Fruit fly (Drosophila melanogaster): Measurements from ENCODE around the gene CG15535.

Gene CG15535

dm6 chr3R:30443549-30444133 lies 19.9 kb upstream of the CG15535 start, which contains the start of gene CG15537 (continued):
- no peak for TF ChIP-seq CG11560 (tag; IDR thresholded peaks at IDR 0.05)
- no peak for TF ChIP-seq Gug (GFP tag; IDR thresholded peaks at IDR 0.05)
- TF ChIP-seq zen2 (GFP tag; IDR thresholded peaks at IDR 0.05; ENCODE audit: partially characterized antibody): no peak
- TF ChIP-seq btn (GFP tag; optimal IDR thresholded peaks at IDR 0.05): no peak
- no peak for TF ChIP-seq CG8478 (optimal IDR thresholded peaks at IDR 0.05)
- peak; percentile 49; the same call in 1 of the 2 replicates for TF ChIP-seq E2f2 (GFP tag; IDR thresholded peaks at IDR 0.05)
- no peak for TF ChIP-seq CG5245 (GFP tag; optimal IDR thresholded peaks at IDR 0.05)
- TF ChIP-seq tin (GFP tag; optimal IDR thresholded peaks at IDR 0.05): no peak
- TF ChIP-seq ERR (GFP tag; optimal IDR thresholded peaks at IDR 0.05): no peak

- TF ChIP-seq CG31365 (tag; optimal IDR thresholded peaks at IDR 0.05) (no peak), Hey (tag; optimal IDR thresholded peaks at IDR 0.05) (peak; percentile 65), D (optimal IDR thresholded peaks at IDR 0.05) (no peak), D (GFP tag; optimal IDR thresholded peaks at IDR 0.05) (no peak), CG17359 (tag; optimal IDR thresholded peaks at IDR 0.05) (no peak), unpg (GFP tag; optimal IDR thresholded peaks at IDR 0.05) (no peak), Vsx1 (GFP tag; optimal IDR thresholded peaks at IDR 0.05) (peak; percentile 91), cwo (GFP tag; optimal IDR thresholded peaks at IDR 0.05) (peak; percentile 91), grn (GFP tag; optimal IDR thresholded peaks at IDR 0.05) (peak; percentile 42), sug (tag; optimal IDR thresholded peaks at IDR 0.05) (peak; percentile 42), exex (tag; optimal IDR thresholded peaks at IDR 0.05) (peak; percentile 96)
Measured at dm6 chr3R:30431258-30432114, 7.8 kb upstream of the CG15535 start, which contains the start of gene CG15534. Gene CG15534 (plus strand): TSS chr3R:30432064.

- TF ChIP-seq zen2 (GFP tag; IDR thresholded peaks at IDR 0.05; ENCODE audit: partially characterized antibody) (no peak), BEAF-32 (GFP tag; optimal IDR thresholded peaks at IDR 0.05) (no peak), sim (GFP tag; IDR thresholded peaks at IDR 0.05) (no peak), z (GFP tag; IDR thresholded peaks at IDR 0.05) (no peak), sug (tag; optimal IDR thresholded peaks at IDR 0.05) (peak; percentile 94), Ets65A (GFP tag) (peak; percentile 52), CG18764 (GFP tag; optimal IDR thresholded peaks at IDR 0.05) (no peak), Med (GFP tag) (no peak), CG31388 (GFP tag; optimal IDR thresholded peaks at IDR 0.05) (no peak), sisA (GFP tag; IDR thresholded peaks at IDR 0.05) (no peak), gsb (GFP tag; IDR thresholded peaks at IDR 0.05) (no peak), cwo (GFP tag; optimal IDR thresholded peaks at IDR 0.05) (peak; percentile 2), exex (tag; optimal IDR thresholded peaks at IDR 0.05) (peak; percentile 88), CG15479 (GFP tag; optimal IDR thresholded peaks at IDR 0.05) (no peak)
Measured at dm6 chr3R:30428459-30428858, 4.7 kb upstream of the CG15535 start, which contains the start of gene CG15533. Gene CG15533 (plus strand): TSS chr3R:30428820.

dm6 chr3R:30427805-30428359 lies 4.2 kb upstream of the CG15535 start, which contains the start of gene CG2218:
Gene CG2218 (minus strand): TSS chr3R:30428276.
- TF ChIP-seq en (GFP tag; optimal IDR thresholded peaks at IDR 0.05) (no peak), unc-4 (GFP tag; IDR thresholded peaks at IDR 0.05; ENCODE audit: partially characterized antibody) (0 out of 2 replicates have a peak, but pooled peaks have one; percentile 19), fd64A (GFP tag; optimal IDR thresholded peaks at IDR 0.05) (no peak), CG12155 (GFP tag; optimal IDR thresholded peaks at IDR 0.05) (no peak), ems (GFP tag; optimal IDR thresholded peaks at IDR 0.05) (no peak), tna (GFP tag; IDR thresholded peaks at IDR 0.05; ENCODE audit: partially characterized antibody) (no peak), Camta (GFP tag; optimal IDR thresholded peaks at IDR 0.05) (no peak), HLHmδ (GFP tag; optimal IDR thresholded peaks at IDR 0.05) (no peak), mld (GFP tag; IDR thresholded peaks at IDR 0.05; ENCODE audit: partially characterized antibody) (no peak), ab (GFP tag; optimal IDR thresholded peaks at IDR 0.05) (no peak), gsb (GFP tag; IDR thresholded peaks at IDR 0.05) (no peak), CG11456 (GFP tag; IDR thresholded peaks at IDR 0.05) (no peak), Hey (tag; optimal IDR thresholded peaks at IDR 0.05) (no peak), CG31224 (GFP tag; IDR thresholded peaks at IDR 0.05) (no peak), CG8089 (GFP tag; optimal IDR thresholded peaks at IDR 0.05) (no peak), CG7987 (GFP tag; optimal IDR thresholded peaks at IDR 0.05) (peak; percentile 26)

Measured in whole organism, embryonic.